Worm (Caenorhabditis elegans): Measurements from ENCODE around the gene F54H12.5.

DNA sequence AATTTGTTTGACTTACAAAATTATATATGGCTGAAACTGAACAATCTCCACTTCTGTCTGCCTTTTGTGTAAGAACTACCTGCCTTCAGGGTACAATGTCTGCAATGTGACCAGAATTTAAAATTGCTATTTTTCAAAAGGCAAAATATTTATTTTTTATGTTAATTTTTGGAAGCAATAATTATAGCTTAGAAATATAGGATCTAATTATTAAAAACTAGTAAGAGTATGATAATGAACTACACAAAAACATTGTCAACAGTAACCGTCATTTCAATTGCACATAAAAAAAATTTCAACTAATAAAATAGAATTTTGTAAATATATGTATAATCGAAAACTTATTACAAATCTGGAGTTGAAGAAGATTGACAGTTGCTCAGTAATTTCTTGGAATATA is 15.0 kb downstream of the F54H12.5 start, which contains the start of gene C29E4.9:
- TF ChIP-seq mdl-1 (tag; optimal IDR thresholded peaks at IDR 0.05) (no peak), snpc-4 (tag; optimal IDR thresholded peaks at IDR 0.05) (no peak), ztf-11 (tag; optimal IDR thresholded peaks at IDR 0.05) (no peak), nhr-77 (tag; optimal IDR thresholded peaks at IDR 0.05) (no peak), sma-9 (GFP tag; optimal IDR thresholded peaks at IDR 0.05) (no peak), sma-9 (tag; optimal IDR thresholded peaks at IDR 0.05) (no peak), ama-1 (optimal IDR thresholded peaks at IDR 0.05) (no peak)

Data from whole organism, L2 larva.